Fruit fly (Drosophila melanogaster): ENCODE data around the gene RfC4.
A peak's percentile ranks its signal among the peaks of the same experiment; 100 is the strongest.

RfC4 gene

DNA sequence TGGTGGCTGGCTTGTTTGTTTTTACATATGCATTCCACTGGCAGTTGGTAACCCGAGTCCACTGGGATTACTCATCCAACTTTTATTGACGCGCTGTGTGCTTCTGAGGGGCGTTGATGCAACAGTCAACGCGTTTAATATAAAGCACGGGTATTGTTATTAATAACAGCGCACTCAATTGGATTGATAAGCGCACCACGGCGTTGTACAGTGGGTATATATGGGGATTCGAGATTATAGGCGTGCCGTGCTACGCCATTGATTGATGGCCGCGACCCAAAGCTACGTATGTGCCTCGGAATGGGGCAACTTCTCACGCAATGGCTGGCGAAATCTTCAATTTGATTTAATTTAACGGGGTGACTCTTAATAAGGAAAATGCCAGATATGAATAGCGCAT lies 28.7 kb downstream of the RfC4 start:
- TF ChIP-seq CG13204 (GFP tag; optimal IDR thresholded peaks at IDR 0.05) (no peak), EcR (GFP tag; optimal IDR thresholded peaks at IDR 0.05) (peak; percentile 52)

DNA sequence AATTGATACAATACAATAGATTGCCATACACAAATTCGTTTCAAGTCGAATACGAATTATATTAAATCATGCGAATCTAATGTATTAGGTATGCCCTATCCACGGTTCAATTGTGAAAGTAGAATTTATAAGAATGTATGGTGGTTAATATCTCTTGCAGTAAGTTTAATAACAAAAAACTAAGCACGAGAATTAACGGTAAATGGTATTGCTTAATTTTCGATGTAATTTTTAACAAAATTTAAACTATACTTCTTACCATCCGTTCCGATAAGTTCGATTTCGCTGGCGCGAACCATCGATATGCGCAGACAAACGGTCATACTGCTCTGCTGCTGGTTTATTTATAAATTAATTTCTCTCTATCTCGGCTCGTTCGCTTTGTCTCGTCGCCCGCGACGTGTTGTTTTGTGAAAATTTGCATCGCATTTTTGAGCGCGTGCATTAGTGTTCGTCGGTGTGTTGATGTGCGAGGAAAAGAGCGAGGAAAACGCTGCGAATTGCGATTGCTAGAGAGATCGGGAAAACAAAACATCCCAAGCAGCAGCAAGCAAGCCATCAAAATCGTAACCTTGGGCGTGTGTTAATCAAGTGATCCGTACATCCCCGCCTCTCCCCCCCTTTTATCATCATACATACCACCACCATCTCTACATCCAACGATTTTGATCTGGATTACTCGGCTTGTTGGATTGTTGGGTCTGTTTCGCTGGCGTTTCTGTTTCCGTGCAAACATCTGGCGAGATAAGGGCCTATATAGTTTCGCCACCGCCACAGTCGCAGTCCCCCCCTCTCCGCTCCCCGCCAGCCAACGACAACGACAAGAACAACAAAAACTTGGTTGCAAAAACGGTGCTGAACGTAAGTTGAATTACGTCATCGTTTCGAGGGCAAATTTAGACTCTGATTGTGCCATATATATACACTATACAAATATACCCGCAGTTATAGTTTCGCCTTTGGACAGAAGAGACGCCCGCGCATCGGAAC lies 32.3 kb downstream of the RfC4 start, which contains the start of gene Fit1:
Fit1 (plus strand) TSS at position 307 of the 990 bp plus-strand sequence.
- TF ChIP-seq CG14655 (GFP tag; optimal IDR thresholded peaks at IDR 0.05) = no peak
- no peak for TF ChIP-seq CG13204 (GFP tag; optimal IDR thresholded peaks at IDR 0.05)
- no peak for TF ChIP-seq CG34367 (tag; optimal IDR thresholded peaks at IDR 0.05)
- TF ChIP-seq Snoo (tag; optimal IDR thresholded peaks at IDR 0.05) = no peak
- TF ChIP-seq gl (tag; optimal IDR thresholded peaks at IDR 0.05) = no peak
- TF ChIP-seq EcR (GFP tag; optimal IDR thresholded peaks at IDR 0.05) = peak; percentile 42
- no peak for TF ChIP-seq CG32121 (GFP tag; IDR thresholded peaks at IDR 0.05)
- TF ChIP-seq CG9948 (tag; optimal IDR thresholded peaks at IDR 0.05) = no peak
- no peak for TF ChIP-seq CG17806 (tag; optimal IDR thresholded peaks at IDR 0.05)
- TF ChIP-seq CG8159 (tag; optimal IDR thresholded peaks at IDR 0.05) = no peak
- no peak for TF ChIP-seq D1 (tag; optimal IDR thresholded peaks at IDR 0.05)
- 0 out of 2 replicates have a peak, but pooled peaks have one; percentile 34 for TF ChIP-seq CG12605 (GFP tag; IDR thresholded peaks at IDR 0.05)

DNA sequence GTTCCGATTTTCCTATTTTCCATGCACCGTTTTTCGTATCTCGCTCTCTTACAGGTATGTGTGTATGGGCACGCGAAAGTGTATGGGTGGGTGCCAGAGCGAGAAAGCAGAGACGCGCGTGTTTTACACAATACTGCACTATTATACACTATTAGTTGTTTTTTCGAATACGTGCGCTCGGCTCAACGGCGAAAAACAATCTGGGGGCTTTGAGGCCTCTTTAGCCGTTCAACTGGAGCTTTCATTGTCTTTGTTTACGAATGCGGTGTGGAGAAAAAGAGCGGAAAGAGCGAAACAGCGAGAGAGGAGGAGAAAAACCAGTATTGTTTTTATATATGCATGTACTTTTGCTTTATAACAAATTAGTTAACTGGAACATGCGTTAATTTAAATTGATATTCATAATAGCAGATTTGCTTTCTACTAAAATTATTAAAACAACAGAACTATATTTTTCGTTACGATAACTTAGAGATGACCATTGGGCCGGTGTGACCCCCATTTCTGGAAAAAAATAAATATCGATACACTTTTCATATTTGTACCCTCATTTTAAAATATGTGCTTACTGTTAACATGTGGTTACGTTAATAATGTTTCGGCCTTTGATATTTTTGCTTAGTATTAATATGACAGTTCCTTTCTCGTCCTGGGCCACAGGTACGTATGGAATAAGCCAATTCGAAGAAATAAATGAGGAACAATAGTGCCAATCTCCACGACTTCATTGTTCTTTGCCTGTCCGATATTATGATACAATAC lies 33.2 kb downstream of the RfC4 start, which contains the start of gene CG14995:
CG14995 (minus strand) TSS at position 761 of the 762 bp plus-strand sequence.
- TF ChIP-seq CG34367 (tag; optimal IDR thresholded peaks at IDR 0.05) (no peak), Pif1B (GFP tag; optimal IDR thresholded peaks at IDR 0.05) (peak; percentile 39), CG14655 (GFP tag; optimal IDR thresholded peaks at IDR 0.05) (no peak), Ets98B (GFP tag; IDR thresholded peaks at IDR 0.05) (peak; percentile 67), CG8159 (tag; optimal IDR thresholded peaks at IDR 0.05) (no peak), CG12605 (GFP tag; IDR thresholded peaks at IDR 0.05) (peak; percentile 54; the same call in 1 of the 2 replicates), CG10348 (GFP tag; IDR thresholded peaks at IDR 0.05) (no peak), CG32121 (GFP tag; IDR thresholded peaks at IDR 0.05) (peak; percentile 37; the same call in 1 of the 2 replicates), CG4496 (GFP tag; IDR thresholded peaks at IDR 0.05) (peak; percentile 66; the same call in 2 of the 3 replicates), EcR (GFP tag; optimal IDR thresholded peaks at IDR 0.05) (peak; percentile 36), Pif1A (GFP tag; optimal IDR thresholded peaks at IDR 0.05) (peak; percentile 33), fd96Ca (GFP tag; IDR thresholded peaks at IDR 0.05) (peak; percentile 34; the same call in 1 of the 3 replicates)

DNA sequence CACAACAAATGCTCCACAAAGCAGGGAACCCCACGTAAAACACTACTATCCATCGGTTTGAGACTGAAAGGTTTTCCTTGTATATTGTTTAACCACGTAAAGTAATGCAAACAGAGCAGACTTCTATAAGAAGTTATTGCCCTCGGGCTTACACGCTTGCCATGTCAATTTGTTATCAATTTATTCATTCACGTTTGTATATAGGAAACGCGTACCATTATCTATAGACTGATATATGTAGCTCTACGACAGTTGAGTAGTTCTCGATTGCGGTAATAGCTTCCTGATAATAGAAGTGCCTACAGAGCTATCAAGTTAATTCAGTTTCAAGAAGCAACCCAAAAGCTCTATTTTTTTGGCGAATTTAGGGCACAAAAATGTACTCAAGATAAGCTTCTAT lies 36.6 kb downstream of the RfC4 start:
- no peak for TF ChIP-seq CG15710 (tag; optimal IDR thresholded peaks at IDR 0.05)
- TF ChIP-seq fd96Ca (GFP tag; IDR thresholded peaks at IDR 0.05) = no peak
- TF ChIP-seq EcR (GFP tag; optimal IDR thresholded peaks at IDR 0.05) = peak; percentile 70
- TF ChIP-seq Pif1A (GFP tag; optimal IDR thresholded peaks at IDR 0.05) = no peak
- no peak for TF ChIP-seq rn (GFP tag; IDR thresholded peaks at IDR 0.05)
- no peak for TF ChIP-seq CG17806 (tag; optimal IDR thresholded peaks at IDR 0.05)
- no peak for TF ChIP-seq CG12605 (GFP tag; IDR thresholded peaks at IDR 0.05)
- TF ChIP-seq Ets98B (GFP tag; IDR thresholded peaks at IDR 0.05) = no peak
- no peak for TF ChIP-seq D1 (tag; optimal IDR thresholded peaks at IDR 0.05)

DNA sequence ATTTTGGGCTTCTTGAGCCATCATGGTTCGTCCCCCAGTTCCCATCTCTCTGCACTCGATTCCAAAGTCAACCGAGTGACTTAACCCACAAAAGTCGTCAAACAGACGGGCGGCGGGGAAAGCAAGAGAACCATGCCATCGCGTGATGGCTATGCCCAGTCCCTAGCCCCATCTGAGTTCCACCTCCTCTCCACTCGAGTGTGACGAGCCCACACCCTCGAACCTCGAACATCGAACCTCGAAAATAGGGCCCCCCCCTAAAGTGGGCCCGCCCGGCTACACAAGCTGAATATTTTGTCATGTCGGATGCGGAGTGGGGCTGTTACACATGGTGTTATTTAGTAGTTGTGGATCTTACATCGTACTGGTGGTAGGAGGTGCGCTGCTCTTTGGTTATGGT lies 39.3 kb downstream of the RfC4 start:
- TF ChIP-seq EcR (GFP tag; optimal IDR thresholded peaks at IDR 0.05) (peak; percentile 46), CG13204 (GFP tag; optimal IDR thresholded peaks at IDR 0.05) (no peak)

DNA sequence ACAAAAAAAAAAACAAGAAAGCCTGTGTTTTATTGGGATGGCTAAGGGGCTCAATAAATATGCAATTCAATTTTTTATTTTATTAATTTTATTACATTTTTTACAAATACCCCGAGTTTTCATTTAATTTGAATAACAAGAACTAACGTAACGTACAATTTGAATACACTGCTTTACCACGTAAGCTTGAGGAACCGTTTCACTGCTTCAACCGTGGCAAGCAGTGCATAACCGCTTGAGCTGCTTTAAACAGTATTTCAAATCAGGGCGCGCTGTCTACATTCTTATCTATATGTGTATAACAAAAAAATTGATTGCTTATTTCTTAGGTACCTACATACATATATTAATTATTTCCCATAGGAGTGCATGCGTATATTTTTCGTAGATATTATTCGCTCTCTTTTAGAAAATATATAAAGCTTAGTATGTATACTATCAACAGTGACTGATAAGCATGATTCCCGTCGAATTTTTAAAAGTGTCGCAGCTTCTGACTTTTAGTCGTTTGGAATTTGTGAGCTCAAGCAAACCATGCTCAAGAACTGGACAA lies 43.1 kb downstream of the RfC4 start, which contains the start of gene CG14990:
CG14990 (plus strand) TSS at position 503 of the 553 bp plus-strand sequence.
- TF ChIP-seq CG10348 (GFP tag; IDR thresholded peaks at IDR 0.05) (no peak), D1 (tag; optimal IDR thresholded peaks at IDR 0.05) (peak; percentile 97), CG8301 (tag; optimal IDR thresholded peaks at IDR 0.05) (no peak), rn (GFP tag; IDR thresholded peaks at IDR 0.05) (no peak)
